Worm (Caenorhabditis elegans) whole organism, L1 larva: ENCODE results near the gene patr-1.

Source experiments
- C04F5.9 ChIP-seq: sonication (generic microtip); optimal IDR thresholded peaks from 2 replicates; lab custom pipeline; 2016; ENCODE audit warnings: missing genetic modification characterization, missing compliant biosample characterization
- F16B12.6 ChIP-seq: fragments of 150-350 bp; optimal IDR thresholded peaks from 2 replicates; lab custom pipeline; 2014; ENCODE audit warnings: missing biosample characterization, missing genetic modification characterization
- aha-1 ChIP-seq: fragments of 150-350 bp; optimal IDR thresholded peaks from 2 replicates; lab custom pipeline; 2014; ENCODE audit warnings: missing biosample characterization, missing genetic modification characterization
- alr-1 ChIP-seq: fragments of 200-800 bp; sonication (Bioruptor generic); optimal IDR thresholded peaks from 2 replicates; lab custom pipeline; 2018; ENCODE audit warnings: borderline replicate concordance, mild to moderate bottlenecking, missing genetic modification characterization, missing compliant biosample characterization
- aly-2 ChIP-seq: fragments of 150-350 bp; optimal IDR thresholded peaks from 2 replicates; lab custom pipeline; 2014; ENCODE audit warnings: missing biosample characterization, missing genetic modification characterization
- blmp-1 ChIP-seq: fragments of 150-350 bp; optimal IDR thresholded peaks from 2 replicates; lab custom pipeline; 2014; ENCODE audit warnings: missing biosample characterization, missing genetic modification characterization
- ceh-8 ChIP-seq: fragments of 200-800 bp; sonication (Bioruptor generic); optimal IDR thresholded peaks from 2 replicates; lab custom pipeline; 2018; ENCODE audit warnings: mild to moderate bottlenecking, missing genetic modification characterization, moderate library complexity, missing compliant biosample characterization
- ces-1 ChIP-seq: fragments of 150-350 bp; optimal IDR thresholded peaks from 2 replicates; lab custom pipeline; 2014; ENCODE audit warnings: missing biosample characterization, missing genetic modification reagents, missing genetic modification characterization
- efl-1 ChIP-seq, 4 experiments: fragments of 150-350 bp; optimal IDR thresholded peaks in 3 of 4; peaks in 1 of 4; 1 replicate in 1 of 4; 2 replicates in 3 of 4; lab custom pipeline; 2014; ENCODE audit warnings: missing biosample characterization in 2 of 4, missing genetic modification characterization in 2 of 4, missing genetic modification reagents in 2 of 4
- egl-13 ChIP-seq: sonication (generic microtip); optimal IDR thresholded peaks from 2 replicates; lab custom pipeline; 2016; ENCODE audit warnings: missing genotype, missing genetic modification reagents, missing genetic modification characterization, missing compliant biosample characterization
- elt-3 ChIP-seq, 6 experiments: fragments of 150-350 bp in 1 of 6; sonication (generic microtip); optimal IDR thresholded peaks; 2 replicates each; lab custom pipeline; 2017 to 2018; ENCODE audit warnings: missing biosample characterization in 6 of 6, missing genetic modification characterization in 6 of 6, inconsistent platforms in 1 of 6
- fkh-10 ChIP-seq: sonication (generic microtip); optimal IDR thresholded peaks from 2 replicates; lab custom pipeline; 2017; ENCODE audit warnings: missing biosample characterization, missing genetic modification reagents, missing genetic modification characterization
- fkh-4 ChIP-seq: sonication (generic microtip); optimal IDR thresholded peaks from 2 replicates; lab custom pipeline; 2016; ENCODE audit warnings: missing compliant biosample characterization, missing genetic modification characterization, borderline replicate concordance
- grh-1 ChIP-seq: fragments of 200-800 bp; sonication (Bioruptor generic); IDR thresholded peaks from 2 replicates; pipeline ENCODE4 v1.3.6; 2022; ENCODE audit warnings: missing genetic modification reagents, missing genetic modification characterization, missing compliant biosample characterization
- hlh-4 ChIP-seq: sonication (generic microtip); optimal IDR thresholded peaks from 2 replicates; lab custom pipeline; 2016; ENCODE audit warnings: mild to moderate bottlenecking, missing genetic modification characterization, missing compliant biosample characterization
- irx-1 ChIP-seq: sonication (generic microtip); optimal IDR thresholded peaks from 2 replicates; lab custom pipeline; 2016; ENCODE audit warnings: missing genetic modification characterization, missing compliant biosample characterization
- isw-1 ChIP-seq: fragments of 200-800 bp; sonication (Bioruptor generic); IDR thresholded peaks from 2 replicates; pipeline ENCODE4 v1.3.6; 2022; ENCODE audit warnings: missing genetic modification characterization, missing compliant biosample characterization
- jun-1 ChIP-seq: fragments of 150-350 bp; optimal IDR thresholded peaks from 2 replicates; lab custom pipeline; 2014; ENCODE audit warnings: missing biosample characterization, missing genetic modification reagents, missing genetic modification characterization
- lin-14 ChIP-seq: fragments of 200-800 bp; sonication (Bioruptor generic); optimal IDR thresholded peaks from 2 replicates; lab custom pipeline; 2018; ENCODE audit warnings: mild to moderate bottlenecking, missing genetic modification characterization, moderate library complexity, missing compliant biosample characterization
- lin-15B ChIP-seq: fragments of 150-350 bp; sonication (generic microtip); optimal IDR thresholded peaks from 3 replicates; lab custom pipeline; 2014; ENCODE audit warnings: missing biosample characterization, missing genetic modification characterization
- lin-39 ChIP-seq: fragments of 150-350 bp; optimal IDR thresholded peaks from 2 replicates; lab custom pipeline; 2014; ENCODE audit warnings: missing biosample characterization, missing genetic modification reagents, missing genetic modification characterization
- lsy-2 ChIP-seq, 2 experiments: fragments of 150-350 bp; optimal IDR thresholded peaks; 2 replicates each; lab custom pipeline; 2014; ENCODE audit warnings: missing biosample characterization in 2 of 2, missing genetic modification characterization in 2 of 2
- mab-9 ChIP-seq: fragments of 200-800 bp; sonication (Bioruptor generic); IDR thresholded peaks from 2 replicates; pipeline ENCODE4 v1.3.6; 2022; ENCODE audit warnings: missing genetic modification reagents, missing genetic modification characterization, missing compliant biosample characterization
- nhr-19 ChIP-seq: fragments of 200-800 bp; sonication (Bioruptor generic); conservative IDR thresholded peaks from 2 replicates; pipeline ENCODE4 v1.3.6; 2022; ENCODE audit warnings: missing genetic modification characterization, missing compliant biosample characterization
- nhr-20 ChIP-seq: sonication (generic microtip); optimal IDR thresholded peaks from 2 replicates; lab custom pipeline; 2016; ENCODE audit warnings: mild to moderate bottlenecking, missing genetic modification characterization, missing compliant biosample characterization
- nhr-71 ChIP-seq: sonication (generic microtip); optimal IDR thresholded peaks from 2 replicates; lab custom pipeline; 2016; ENCODE audit warnings: mild to moderate bottlenecking, missing genetic modification characterization, moderate library complexity, missing compliant biosample characterization
- nhr-84 ChIP-seq: sonication (generic microtip); optimal IDR thresholded peaks from 2 replicates; lab custom pipeline; 2017; ENCODE audit warnings: missing biosample characterization, missing genetic modification characterization
- nhr-85 ChIP-seq: sonication (generic microtip); peaks from one replicate; lab custom pipeline; 2016; ENCODE audit warnings: missing genetic modification characterization, inconsistent platforms, missing compliant biosample characterization
- rnt-1 ChIP-seq: sonication (generic microtip); optimal IDR thresholded peaks from 2 replicates; lab custom pipeline; 2016; ENCODE audit warnings: mild to moderate bottlenecking, missing genetic modification characterization, moderate library complexity, missing compliant biosample characterization
- sptf-1 ChIP-seq: fragments of 150-350 bp; optimal IDR thresholded peaks from 2 replicates; lab custom pipeline; 2014; ENCODE audit warnings: missing biosample characterization, missing genetic modification characterization
- sup-37 ChIP-seq: fragments of 200-800 bp; sonication (Bioruptor generic); optimal IDR thresholded peaks from 2 replicates; lab custom pipeline; 2018; ENCODE audit warnings: mild to moderate bottlenecking, missing genetic modification characterization, missing compliant biosample characterization
- unc-130 ChIP-seq: fragments of 150-350 bp; optimal IDR thresholded peaks from 2 replicates; lab custom pipeline; 2017; ENCODE audit warnings: missing biosample characterization, missing genetic modification characterization, inconsistent platforms
- unc-86 ChIP-seq: sonication (generic microtip); optimal IDR thresholded peaks from 2 replicates; lab custom pipeline; 2016; ENCODE audit warnings: missing genetic modification characterization, missing compliant biosample characterization
- vab-15 ChIP-seq: sonication (generic microtip); optimal IDR thresholded peaks from 2 replicates; lab custom pipeline; 2017; ENCODE audit warnings: missing genotype, mild to moderate bottlenecking, missing genetic modification characterization, missing compliant biosample characterization
- zip-4 ChIP-seq: fragments of 200-800 bp; sonication (Bioruptor generic); optimal IDR thresholded peaks from 2 replicates; lab custom pipeline; 2018; ENCODE audit warnings: mild to moderate bottlenecking, missing genetic modification characterization, moderate library complexity, missing compliant biosample characterization
- ztf-4 ChIP-seq: fragments of 150-350 bp; optimal IDR thresholded peaks from 2 replicates; lab custom pipeline; 2014; ENCODE audit warnings: missing biosample characterization, missing genetic modification characterization

The patr-1 gene

DNA sequence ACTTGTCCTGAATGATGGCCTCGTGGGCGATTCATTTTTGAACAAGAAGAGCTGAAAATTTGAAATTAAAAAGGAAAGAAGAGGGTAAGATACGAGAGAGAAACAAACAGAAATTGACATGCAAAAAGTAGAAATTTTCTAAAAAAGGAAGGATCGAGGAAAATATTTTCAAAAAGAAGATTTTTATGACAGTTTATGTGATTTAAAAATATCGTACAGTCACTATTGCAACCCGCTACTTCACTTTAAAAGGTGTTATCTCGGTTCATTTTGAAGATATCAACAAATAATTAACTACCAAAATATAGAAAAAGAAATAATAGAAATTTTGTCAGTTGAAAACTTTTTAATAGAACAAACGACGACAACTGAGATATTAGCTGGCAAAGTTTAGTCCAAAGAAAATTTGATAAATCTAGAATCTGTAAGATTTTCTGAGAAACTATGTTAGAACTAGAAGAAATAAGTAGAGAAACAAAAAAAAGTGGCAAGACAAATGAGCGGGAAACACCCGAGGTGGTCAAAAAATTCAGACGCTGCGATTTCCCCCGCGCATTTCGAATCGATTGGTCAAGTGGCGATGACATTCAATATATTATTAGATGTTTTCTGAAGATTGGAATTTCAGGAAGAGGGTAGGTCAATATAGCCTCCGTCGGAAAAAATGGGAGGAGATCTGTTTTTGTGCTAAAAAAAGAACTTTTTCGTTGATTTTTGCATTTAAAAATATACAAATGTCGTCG lies 46.0 kb upstream of the patr-1 start, which contains the start of gene Y6D1A.1:
TSS of gene Y6D1A.1 (minus strand) at position 51 of the 743 bp plus-strand sequence.
- no peak for TF ChIP-seq efl-1 (optimal IDR thresholded peaks at IDR 0.05; lab: Kevin White, UChicago)
- TF ChIP-seq efl-1 (GFP tag; optimal IDR thresholded peaks at IDR 0.05 in 1 of 2; lab: Kevin White, UChicago): peak in 1 of 2 experiments; percentile 45
- TF ChIP-seq elt-3 (tag; optimal IDR thresholded peaks at IDR 0.05; lab: Kevin White, UChicago): no peak
- TF ChIP-seq blmp-1 (tag; lab: Kevin White, UChicago): no peak
- TF ChIP-seq nhr-85 (tag; lab: Kevin White, UChicago): no peak
- TF ChIP-seq, all 84 proteins: peak for 1

DNA sequence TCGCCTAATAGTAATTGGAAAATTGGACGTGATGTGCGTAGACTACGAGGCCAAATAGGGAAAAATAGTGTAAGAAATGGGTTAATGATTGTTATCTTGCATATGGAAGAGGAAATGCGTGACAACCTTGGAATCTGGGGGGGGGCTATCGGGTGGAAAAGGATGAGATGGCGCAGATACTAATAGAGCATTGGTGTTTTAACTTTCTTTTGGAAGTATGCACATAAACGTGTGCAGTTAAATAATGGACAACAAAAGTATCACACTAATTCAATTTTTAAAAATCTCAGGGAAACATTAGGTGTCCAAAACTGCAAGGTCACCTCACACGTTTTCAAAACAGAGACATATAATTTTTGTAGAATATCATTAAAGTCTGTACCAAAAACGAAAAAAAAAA lies 42.1 kb upstream of the patr-1 start, which contains the start of gene Y6D1A.2:
TSS of gene Y6D1A.2 (minus strand) at position 101 of the 400 bp plus-strand sequence.
- TF ChIP-seq egl-13: no peak
- no peak for TF ChIP-seq lin-14 (GFP tag; lab: Kevin White, UChicago)
- TF ChIP-seq nhr-85 (tag; lab: Kevin White, UChicago): peak; percentile 66
- peak; percentile 17 for TF ChIP-seq blmp-1 (tag; lab: Kevin White, UChicago)
- TF ChIP-seq isw-1 (GFP tag; lab: Robert Waterston, UW): no peak

DNA sequence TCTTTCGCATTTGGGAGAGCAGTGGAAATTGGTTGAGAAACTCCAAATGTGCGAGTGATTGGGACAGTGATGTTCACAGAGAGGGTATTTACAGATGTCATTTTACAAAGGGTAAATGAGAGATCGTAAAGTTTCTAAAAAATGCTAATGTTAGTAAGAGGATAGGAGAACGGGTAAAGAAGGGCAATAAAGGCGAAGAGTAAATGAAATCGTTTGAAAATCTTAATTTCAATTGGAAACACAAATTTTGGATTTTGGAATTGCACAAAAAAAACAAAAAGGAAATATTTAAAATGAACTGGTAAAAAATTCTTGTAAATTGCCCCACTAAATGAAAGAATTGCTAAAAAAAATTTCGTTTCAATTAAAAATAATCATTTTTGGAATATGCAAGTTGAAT lies 38.7 kb upstream of the patr-1 start, which contains the start of gene pap-3:
TSS of gene pap-3 (minus strand) at position 101 of the 400 bp plus-strand sequence.
- TF ChIP-seq fkh-10 (no peak), unc-130 (tag; lab: Kevin White, UChicago) (no peak), lsy-2 (tag; optimal IDR thresholded peaks at IDR 0.05; lab: Kevin White, UChicago) (no peak), vab-15 (tag; lab: Kevin White, UChicago) (no peak), lin-15B (tag; lab: Kevin White, UChicago) (no peak), sup-37 (no peak), nhr-20 (tag; lab: Kevin White, UChicago) (no peak), nhr-84 (tag; lab: Kevin White, UChicago) (no peak), unc-86 (tag; lab: Kevin White, UChicago) (no peak), aly-2 (tag; lab: Kevin White, UChicago) (no peak), lin-39 (tag; lab: Kevin White, UChicago) (no peak), F16B12.6 (tag; lab: Kevin White, UChicago) (no peak), hlh-4 (tag; lab: Kevin White, UChicago) (no peak), C04F5.9 (tag; lab: Kevin White, UChicago) (no peak), efl-1 (optimal IDR thresholded peaks at IDR 0.05; lab: Kevin White, UChicago) (no peak), efl-1 (GFP tag; optimal IDR thresholded peaks at IDR 0.05 in 1 of 2; lab: Kevin White, UChicago) (no peak), zip-4 (GFP tag; lab: Kevin White, UChicago) (no peak), mab-9 (GFP tag; lab: Robert Waterston, UW) (no peak), nhr-71 (tag; lab: Kevin White, UChicago) (no peak), ces-1 (GFP tag; lab: Kevin White, UChicago) (no peak)

DNA sequence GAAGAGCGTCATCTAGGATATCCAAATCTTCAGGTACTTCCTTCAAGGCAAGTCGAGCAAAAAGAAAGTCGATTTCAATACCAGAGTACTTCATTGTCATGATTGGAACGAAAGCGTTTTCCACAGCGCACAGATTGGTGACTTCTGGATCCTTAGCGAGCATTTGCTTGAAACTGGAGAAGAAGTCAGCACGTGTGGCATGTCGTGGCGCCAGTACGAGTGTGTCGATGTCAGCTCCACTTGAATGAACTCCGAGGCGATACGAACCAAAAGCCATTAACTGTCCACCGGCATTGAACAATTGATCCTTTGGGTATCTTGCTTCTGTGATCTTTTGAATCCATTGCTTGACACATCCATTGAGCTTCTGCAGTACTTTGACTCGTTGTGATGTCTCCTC lies 38.3 kb upstream of the patr-1 start:
- TF ChIP-seq nhr-20 (tag; lab: Kevin White, UChicago): no peak
- no peak for TF ChIP-seq fkh-10
- no peak for TF ChIP-seq ztf-4 (tag; lab: Kevin White, UChicago)
- no peak for TF ChIP-seq jun-1 (tag; lab: Kevin White, UChicago)
- TF ChIP-seq irx-1: no peak
- no peak for TF ChIP-seq vab-15 (tag; lab: Kevin White, UChicago)
- TF ChIP-seq mab-9 (GFP tag; lab: Robert Waterston, UW): no peak
- TF ChIP-seq nhr-19 (GFP tag; lab: Robert Waterston, UW): no peak
- no peak for TF ChIP-seq fkh-4 (tag; lab: Kevin White, UChicago)
- no peak for TF ChIP-seq sptf-1 (tag; lab: Kevin White, UChicago)
- TF ChIP-seq grh-1 (GFP tag; lab: Robert Waterston, UW): no peak
- TF ChIP-seq isw-1 (GFP tag; lab: Robert Waterston, UW): no peak
- TF ChIP-seq alr-1 (tag; lab: Kevin White, UChicago): no peak
- TF ChIP-seq rnt-1: no peak
- no peak for TF ChIP-seq egl-13
- no peak for TF ChIP-seq aha-1 (tag; lab: Kevin White, UChicago)
- no peak for TF ChIP-seq ceh-8 (GFP tag; lab: Kevin White, UChicago)
